Worm (Caenorhabditis elegans) whole organism, L1 larva: ENCODE results near the gene nspc-7.
"Not testable (repeated sequence)": the region's sequence is repeated elsewhere in the genome, so short reads cannot be mapped to it uniquely, and the experiment has no call there.

Source experiments
- C04F5.9 ChIP-seq: sonication (generic microtip); optimal IDR thresholded peaks from 2 replicates; lab custom pipeline; 2016; ENCODE audit warnings: missing genetic modification characterization, missing compliant biosample characterization
- Y116A8C.19 ChIP-seq: sonication (generic microtip); optimal IDR thresholded peaks from 2 replicates; lab custom pipeline; 2016; ENCODE audit warnings: missing compliant biosample characterization, missing genetic modification characterization, borderline replicate concordance
- aha-1 ChIP-seq: fragments of 150-350 bp; optimal IDR thresholded peaks from 2 replicates; lab custom pipeline; 2014; ENCODE audit warnings: missing biosample characterization, missing genetic modification characterization
- alr-1 ChIP-seq: fragments of 200-800 bp; sonication (Bioruptor generic); optimal IDR thresholded peaks from 2 replicates; lab custom pipeline; 2018; ENCODE audit warnings: borderline replicate concordance, mild to moderate bottlenecking, missing genetic modification characterization, missing compliant biosample characterization
- aly-2 ChIP-seq: fragments of 150-350 bp; optimal IDR thresholded peaks from 2 replicates; lab custom pipeline; 2014; ENCODE audit warnings: missing biosample characterization, missing genetic modification characterization
- ama-1 ChIP-seq: fragments of 150-350 bp; optimal IDR thresholded peaks from 2 replicates; lab custom pipeline; 2014
- blmp-1 ChIP-seq: fragments of 150-350 bp; optimal IDR thresholded peaks from 2 replicates; lab custom pipeline; 2014; ENCODE audit warnings: missing biosample characterization, missing genetic modification characterization
- ces-1 ChIP-seq: fragments of 150-350 bp; optimal IDR thresholded peaks from 2 replicates; lab custom pipeline; 2014; ENCODE audit warnings: missing biosample characterization, missing genetic modification reagents, missing genetic modification characterization
- dpl-1 ChIP-seq, 3 experiments: fragments of 150-350 bp in 2 of 3; sonication (generic microtip) in 1 of 3; optimal IDR thresholded peaks; 2 replicates each; lab custom pipeline; 2014 to 2017; ENCODE audit warnings: missing biosample characterization in 3 of 3, missing genetic modification characterization in 3 of 3, missing genetic modification reagents in 3 of 3
- dsc-1 ChIP-seq: sonication (generic microtip); optimal IDR thresholded peaks from 2 replicates; lab custom pipeline; 2016; ENCODE audit warnings: mild to moderate bottlenecking, missing genetic modification characterization, missing compliant biosample characterization
- efl-1 ChIP-seq, 4 experiments: fragments of 150-350 bp; optimal IDR thresholded peaks in 3 of 4; peaks in 1 of 4; 1 replicate in 1 of 4; 2 replicates in 3 of 4; lab custom pipeline; 2014; ENCODE audit warnings: missing biosample characterization in 2 of 4, missing genetic modification characterization in 2 of 4, missing genetic modification reagents in 2 of 4
- efl-3 ChIP-seq: fragments of 200-800 bp; sonication (Bioruptor generic); optimal IDR thresholded peaks from 2 replicates; lab custom pipeline; 2018; ENCODE audit warnings: mild to moderate bottlenecking, missing genetic modification characterization, missing compliant biosample characterization
- fkh-10 ChIP-seq: sonication (generic microtip); optimal IDR thresholded peaks from 2 replicates; lab custom pipeline; 2017; ENCODE audit warnings: missing biosample characterization, missing genetic modification reagents, missing genetic modification characterization
- fkh-4 ChIP-seq: sonication (generic microtip); optimal IDR thresholded peaks from 2 replicates; lab custom pipeline; 2016; ENCODE audit warnings: missing compliant biosample characterization, missing genetic modification characterization, borderline replicate concordance
- fkh-8 ChIP-seq: sonication (generic microtip); optimal IDR thresholded peaks from 2 replicates; lab custom pipeline; 2016; ENCODE audit warnings: mild to moderate bottlenecking, missing genetic modification characterization, missing compliant biosample characterization
- grh-1 ChIP-seq: fragments of 200-800 bp; sonication (Bioruptor generic); IDR thresholded peaks from 2 replicates; pipeline ENCODE4 v1.3.6; 2022; ENCODE audit warnings: missing genetic modification reagents, missing genetic modification characterization, missing compliant biosample characterization
- hlh-4 ChIP-seq: sonication (generic microtip); optimal IDR thresholded peaks from 2 replicates; lab custom pipeline; 2016; ENCODE audit warnings: mild to moderate bottlenecking, missing genetic modification characterization, missing compliant biosample characterization
- lin-14 ChIP-seq: fragments of 200-800 bp; sonication (Bioruptor generic); optimal IDR thresholded peaks from 2 replicates; lab custom pipeline; 2018; ENCODE audit warnings: mild to moderate bottlenecking, missing genetic modification characterization, moderate library complexity, missing compliant biosample characterization
- lin-15B ChIP-seq: fragments of 150-350 bp; sonication (generic microtip); optimal IDR thresholded peaks from 3 replicates; lab custom pipeline; 2014; ENCODE audit warnings: missing biosample characterization, missing genetic modification characterization
- lin-35 ChIP-seq, 2 experiments: fragments of 150-350 bp; optimal IDR thresholded peaks; 2 replicates each; lab custom pipeline; 2014; ENCODE audit warnings: missing biosample characterization in 2 of 2, missing genetic modification characterization in 2 of 2, missing genetic modification reagents in 2 of 2
- lir-3 ChIP-seq: sonication (generic microtip); optimal IDR thresholded peaks from 2 replicates; lab custom pipeline; 2016; ENCODE audit warnings: mild to moderate bottlenecking, missing genetic modification characterization, moderate library complexity, missing compliant biosample characterization; ENCODE audit not compliant: poor library complexity
- mep-1 ChIP-seq: fragments of 150-350 bp; optimal IDR thresholded peaks from 2 replicates; lab custom pipeline; 2014; ENCODE audit warnings: missing biosample characterization, missing genetic modification characterization
- nhr-237 ChIP-seq: fragments of 150-350 bp; optimal IDR thresholded peaks from 2 replicates; lab custom pipeline; 2014; ENCODE audit warnings: missing biosample characterization, missing genetic modification characterization
- nhr-28 ChIP-seq: fragments of 150-350 bp; optimal IDR thresholded peaks from 2 replicates; lab custom pipeline; 2014; ENCODE audit warnings: missing biosample characterization, missing genetic modification characterization
- nhr-47 ChIP-seq: sonication (generic microtip); optimal IDR thresholded peaks from 2 replicates; lab custom pipeline; 2016; ENCODE audit warnings: mild to moderate bottlenecking, missing genetic modification characterization, moderate library complexity, missing compliant biosample characterization
- nhr-71 ChIP-seq: sonication (generic microtip); optimal IDR thresholded peaks from 2 replicates; lab custom pipeline; 2016; ENCODE audit warnings: mild to moderate bottlenecking, missing genetic modification characterization, moderate library complexity, missing compliant biosample characterization
- nhr-77 ChIP-seq: fragments of 150-350 bp; optimal IDR thresholded peaks from 2 replicates; lab custom pipeline; 2014; ENCODE audit warnings: missing biosample characterization, missing genetic modification characterization
- nhr-85 ChIP-seq: sonication (generic microtip); peaks from one replicate; lab custom pipeline; 2016; ENCODE audit warnings: missing genetic modification characterization, inconsistent platforms, missing compliant biosample characterization
- pag-3 ChIP-seq: sonication (generic microtip); optimal IDR thresholded peaks from 2 replicates; lab custom pipeline; 2017; ENCODE audit warnings: missing genetic modification characterization, mild to moderate bottlenecking, missing compliant biosample characterization, antibody characterized with exemption, borderline replicate concordance; ENCODE audit not compliant: insufficient read depth
- pax-3 ChIP-seq: fragments of 200-800 bp; sonication (Bioruptor generic); optimal IDR thresholded peaks from 2 replicates; lab custom pipeline; 2018; ENCODE audit warnings: mild to moderate bottlenecking, missing genetic modification characterization, moderate library complexity, missing compliant biosample characterization
- rnt-1 ChIP-seq: sonication (generic microtip); optimal IDR thresholded peaks from 2 replicates; lab custom pipeline; 2016; ENCODE audit warnings: mild to moderate bottlenecking, missing genetic modification characterization, moderate library complexity, missing compliant biosample characterization
- skn-1 ChIP-seq: fragments of 150-350 bp; optimal IDR thresholded peaks from 2 replicates; lab custom pipeline; 2014; ENCODE audit warnings: missing biosample characterization, missing genetic modification characterization
- snpc-4 ChIP-seq: fragments of 150-350 bp; optimal IDR thresholded peaks from 2 replicates; lab custom pipeline; 2014; ENCODE audit warnings: missing biosample characterization, missing genetic modification characterization
- snu-23 ChIP-seq: sonication (generic microtip); optimal IDR thresholded peaks from 2 replicates; lab custom pipeline; 2016; ENCODE audit warnings: missing genetic modification characterization, missing compliant biosample characterization
- sox-4 ChIP-seq: sonication (generic microtip); optimal IDR thresholded peaks from 2 replicates; lab custom pipeline; 2016; ENCODE audit warnings: missing genetic modification characterization, missing compliant biosample characterization
- sptf-1 ChIP-seq: fragments of 150-350 bp; optimal IDR thresholded peaks from 2 replicates; lab custom pipeline; 2014; ENCODE audit warnings: missing biosample characterization, missing genetic modification characterization
- tbx-2 ChIP-seq: sonication (generic microtip); optimal IDR thresholded peaks from 2 replicates; lab custom pipeline; 2016; ENCODE audit warnings: missing genetic modification characterization, missing compliant biosample characterization
- unc-62 ChIP-seq: fragments of 150-350 bp; optimal IDR thresholded peaks from 2 replicates; lab custom pipeline; 2014; ENCODE audit warnings: missing biosample characterization, missing genetic modification reagents, missing genetic modification characterization
- zip-4 ChIP-seq: fragments of 200-800 bp; sonication (Bioruptor generic); optimal IDR thresholded peaks from 2 replicates; lab custom pipeline; 2018; ENCODE audit warnings: mild to moderate bottlenecking, missing genetic modification characterization, moderate library complexity, missing compliant biosample characterization
- ztf-4 ChIP-seq: fragments of 150-350 bp; optimal IDR thresholded peaks from 2 replicates; lab custom pipeline; 2014; ENCODE audit warnings: missing biosample characterization, missing genetic modification characterization

nspc-7 gene

DNA sequence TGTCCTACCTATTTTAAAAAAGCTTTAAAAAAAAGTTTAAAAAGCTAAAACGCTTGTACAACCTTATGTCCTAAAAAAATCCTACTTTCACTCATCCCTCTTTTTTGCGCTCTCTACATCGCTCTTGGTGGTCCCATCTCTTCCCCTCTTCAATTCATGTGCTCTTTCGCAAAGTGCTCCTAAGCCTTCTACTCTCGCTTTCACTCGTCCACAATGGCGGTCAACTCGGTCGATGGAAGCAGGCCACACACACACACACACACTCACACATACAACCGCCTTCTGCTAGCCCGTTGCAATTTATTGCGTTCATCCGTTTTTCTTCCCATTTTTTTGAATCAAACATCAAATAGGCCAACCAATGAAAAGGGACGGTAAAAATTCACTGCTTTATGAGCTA, 27.5 kb downstream of the nspc-7 start:
- TF ChIP-seq snu-23 (GFP tag; lab: Kevin White, UChicago) (peak; percentile 14), lin-14 (GFP tag; lab: Kevin White, UChicago) (peak; percentile 59), efl-1 (optimal IDR thresholded peaks at IDR 0.05; lab: Kevin White, UChicago) (no peak), efl-1 (GFP tag; optimal IDR thresholded peaks at IDR 0.05 in 1 of 2; lab: Kevin White, UChicago) (peak in 1 of 2 experiments; percentile 88), blmp-1 (tag; lab: Kevin White, UChicago) (peak; percentile 10), nhr-47 (tag; lab: Kevin White, UChicago) (peak; percentile 5), nhr-85 (tag; lab: Kevin White, UChicago) (no peak), grh-1 (no peak), rnt-1 (peak; percentile 43), sox-4 (no peak), dpl-1 (GFP tag; optimal IDR thresholded peaks at IDR 0.05; lab: Kevin White, UChicago) (no peak), dsc-1 (tag; lab: Kevin White, UChicago) (peak; percentile 5), nhr-71 (tag; lab: Kevin White, UChicago) (peak; percentile 19), ztf-4 (tag; lab: Kevin White, UChicago) (no peak), nhr-77 (tag; lab: Kevin White, UChicago) (no peak)
- TF ChIP-seq, all 84 proteins: peak for 8

DNA sequence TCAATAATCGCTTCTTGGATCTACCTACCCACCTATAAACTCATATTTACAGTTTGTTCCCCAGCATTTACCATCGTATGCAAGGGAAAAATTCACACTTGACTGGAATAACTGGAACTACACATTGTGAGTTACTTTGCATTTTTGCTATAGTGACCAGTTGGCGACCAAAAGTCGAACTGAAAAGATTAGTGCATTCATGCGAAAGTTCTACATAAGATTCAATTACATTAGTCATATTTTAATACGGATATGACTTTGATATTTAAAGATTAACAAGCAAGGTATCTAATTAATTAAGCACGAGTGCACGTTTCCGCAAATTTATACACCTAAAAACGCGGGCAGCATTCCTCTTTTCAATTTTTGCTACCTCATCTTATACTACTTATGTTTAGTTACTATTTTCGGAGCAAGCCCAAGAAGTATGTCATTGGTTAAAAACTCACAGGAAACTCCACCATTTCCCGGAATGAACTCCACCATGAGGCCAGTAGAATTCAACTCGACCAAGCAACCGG, 29.4 kb downstream of the nspc-7 start, which contains the start of gene jmjd-3.1:
jmjd-3.1 (plus strand) TSS at position 51 of the 521 bp plus-strand sequence.
- TF ChIP-seq sox-4 (peak; percentile 6), fkh-8 (tag; lab: Kevin White, UChicago) (peak; percentile 7), alr-1 (tag; lab: Kevin White, UChicago) (no peak), hlh-4 (tag; lab: Kevin White, UChicago) (no peak), nhr-71 (tag; lab: Kevin White, UChicago) (peak; percentile 16), nhr-47 (tag; lab: Kevin White, UChicago) (peak; percentile 38), dsc-1 (tag; lab: Kevin White, UChicago) (peak; percentile 89), unc-62 (GFP tag; lab: Kevin White, UChicago) (no peak), C04F5.9 (tag; lab: Kevin White, UChicago) (no peak)

DNA sequence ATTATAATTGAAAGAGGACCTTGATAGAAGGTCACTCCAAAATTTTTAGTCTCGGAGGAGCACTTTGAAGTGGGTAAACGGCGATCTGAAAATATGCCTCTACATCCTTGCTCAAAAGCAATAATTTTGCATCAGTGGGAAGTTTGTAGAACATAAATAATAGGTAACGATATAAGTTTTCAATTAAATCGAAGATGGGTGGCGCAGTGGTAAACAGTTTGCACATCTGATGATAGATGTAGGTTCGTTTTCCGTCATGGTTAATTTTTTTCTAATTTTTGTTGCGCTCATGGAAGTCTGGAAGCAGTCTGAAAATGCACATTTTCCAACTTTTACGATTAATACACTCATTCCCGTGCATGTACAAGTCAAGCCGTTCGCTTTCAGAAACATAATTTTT, 36.2 kb downstream of the nspc-7 start:
- TF ChIP-seq efl-1 (optimal IDR thresholded peaks at IDR 0.05; lab: Kevin White, UChicago): not testable (repeated sequence)
- peak in 1 of 2 experiments; percentile 5 for TF ChIP-seq efl-1 (GFP tag; optimal IDR thresholded peaks at IDR 0.05 in 1 of 2; lab: Kevin White, UChicago)

DNA sequence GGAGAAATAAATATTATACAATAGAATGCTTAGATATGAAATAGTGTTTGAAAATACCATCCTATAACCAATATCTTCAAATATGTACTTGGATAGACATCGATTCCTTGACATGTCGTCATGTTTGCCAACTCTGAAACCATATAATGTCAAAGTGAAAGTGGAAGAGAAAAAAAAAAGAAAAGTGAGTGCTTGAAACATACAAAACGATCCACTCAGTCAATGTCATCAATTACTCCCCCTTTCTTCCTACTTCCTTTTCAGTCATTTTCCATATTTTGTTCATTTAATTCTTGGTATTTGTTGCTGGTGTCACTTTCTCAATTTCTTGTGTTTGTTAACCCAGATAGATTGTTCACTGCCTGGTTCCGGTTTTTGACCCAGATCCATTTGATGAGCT, 38.6 kb downstream of the nspc-7 start, which contains the start of gene F18E9.4:
F18E9.4 (plus strand) TSS at position 301 of the 400 bp plus-strand sequence.
- TF ChIP-seq aly-2 (no peak), nhr-28 (tag; lab: Kevin White, UChicago) (no peak), fkh-10 (GFP tag; lab: Kevin White, UChicago) (no peak), nhr-237 (no peak), lin-35 (GFP tag; optimal IDR thresholded peaks at IDR 0.05; lab: Kevin White, UChicago) (no peak), mep-1 (tag; lab: Kevin White, UChicago) (no peak), C04F5.9 (tag; lab: Kevin White, UChicago) (no peak), skn-1 (no peak), lir-3 (no peak), blmp-1 (tag; lab: Kevin White, UChicago) (no peak), tbx-2 (no peak), efl-3 (GFP tag; lab: Kevin White, UChicago) (no peak)

DNA sequence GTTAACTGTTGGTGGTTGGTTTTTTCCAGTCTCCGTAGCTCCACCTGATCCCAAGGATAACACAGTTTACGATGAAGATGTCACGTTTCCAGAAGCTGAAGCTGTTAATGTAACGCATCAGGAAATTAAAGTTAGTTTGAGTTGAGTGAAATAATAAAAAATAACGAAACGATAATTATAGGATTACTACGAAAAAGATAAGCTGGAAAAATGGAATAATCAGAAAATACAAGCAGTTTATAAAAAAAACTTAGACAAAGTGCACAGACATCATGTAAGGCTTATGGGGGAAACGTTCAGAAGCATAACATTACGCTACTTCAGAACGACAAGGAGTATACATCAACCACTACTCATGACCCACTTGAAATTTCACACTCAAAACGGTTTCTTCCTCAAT, 39.8 kb downstream of the nspc-7 start, which contains the start of gene F18E9.8:
F18E9.8 (minus strand) TSS at position 101 of the 400 bp plus-strand sequence.
- TF ChIP-seq hlh-4 (tag; lab: Kevin White, UChicago) (no peak), aha-1 (tag; lab: Kevin White, UChicago) (no peak), fkh-10 (GFP tag; lab: Kevin White, UChicago) (no peak), snpc-4 (no peak), lin-15B (tag; lab: Kevin White, UChicago) (no peak), fkh-4 (tag; lab: Kevin White, UChicago) (no peak), zip-4 (GFP tag; lab: Kevin White, UChicago) (no peak), ama-1 (lab: Kevin White, UChicago) (no peak), sptf-1 (no peak), pag-3 (tag; lab: Kevin White, UChicago) (no peak), nhr-47 (tag; lab: Kevin White, UChicago) (no peak), pax-3 (tag; lab: Kevin White, UChicago) (no peak), Y116A8C.19 (tag; lab: Kevin White, UChicago) (no peak), ces-1 (no peak)
